Worm (Caenorhabditis elegans) whole organism, L1 larva: ENCODE measurements around the gene Y34B4A.10.

ENCODE experiments used
- C16A3.4 ChIP-seq: fragments of 150-350 bp; optimal IDR thresholded peaks from 2 replicates; lab custom pipeline; 2014; ENCODE audit warnings: missing biosample characterization, missing genetic modification characterization
- C34B4.2 ChIP-seq: sonication (generic microtip); optimal IDR thresholded peaks from 2 replicates; lab custom pipeline; 2017; ENCODE audit warnings: mild to moderate bottlenecking, missing genetic modification characterization, missing compliant biosample characterization
- aly-2 ChIP-seq: fragments of 150-350 bp; optimal IDR thresholded peaks from 2 replicates; lab custom pipeline; 2014; ENCODE audit warnings: missing biosample characterization, missing genetic modification characterization
- blmp-1 ChIP-seq: fragments of 150-350 bp; optimal IDR thresholded peaks from 2 replicates; lab custom pipeline; 2014; ENCODE audit warnings: missing biosample characterization, missing genetic modification characterization
- ceh-82 ChIP-seq, 3 experiments: fragments of 150-350 bp in 1 of 3; sonication (generic microtip) in 2 of 3; optimal IDR thresholded peaks; 2 replicates each; lab custom pipeline; 2014 to 2017; ENCODE audit warnings: missing biosample characterization in 3 of 3, missing genetic modification characterization in 3 of 3
- efl-1 ChIP-seq, 4 experiments: fragments of 150-350 bp; optimal IDR thresholded peaks in 3 of 4; peaks in 1 of 4; 1 replicate in 1 of 4; 2 replicates in 3 of 4; lab custom pipeline; 2014; ENCODE audit warnings: missing biosample characterization in 2 of 4, missing genetic modification characterization in 2 of 4, missing genetic modification reagents in 2 of 4
- fkh-10 ChIP-seq: sonication (generic microtip); optimal IDR thresholded peaks from 2 replicates; lab custom pipeline; 2017; ENCODE audit warnings: missing biosample characterization, missing genetic modification reagents, missing genetic modification characterization
- fkh-8 ChIP-seq: sonication (generic microtip); optimal IDR thresholded peaks from 2 replicates; lab custom pipeline; 2016; ENCODE audit warnings: mild to moderate bottlenecking, missing genetic modification characterization, missing compliant biosample characterization
- fos-1 ChIP-seq: fragments of 150-350 bp; optimal IDR thresholded peaks from 2 replicates; lab custom pipeline; 2014; ENCODE audit warnings: missing biosample characterization, missing genetic modification characterization
- grh-1 ChIP-seq: fragments of 200-800 bp; sonication (Bioruptor generic); IDR thresholded peaks from 2 replicates; pipeline ENCODE4 v1.3.6; 2022; ENCODE audit warnings: missing genetic modification reagents, missing genetic modification characterization, missing compliant biosample characterization
- hlh-4 ChIP-seq: sonication (generic microtip); optimal IDR thresholded peaks from 2 replicates; lab custom pipeline; 2016; ENCODE audit warnings: mild to moderate bottlenecking, missing genetic modification characterization, missing compliant biosample characterization
- irx-1 ChIP-seq: sonication (generic microtip); optimal IDR thresholded peaks from 2 replicates; lab custom pipeline; 2016; ENCODE audit warnings: missing genetic modification characterization, missing compliant biosample characterization
- isw-1 ChIP-seq: fragments of 200-800 bp; sonication (Bioruptor generic); IDR thresholded peaks from 2 replicates; pipeline ENCODE4 v1.3.6; 2022; ENCODE audit warnings: missing genetic modification characterization, missing compliant biosample characterization
- lin-14 ChIP-seq: fragments of 200-800 bp; sonication (Bioruptor generic); optimal IDR thresholded peaks from 2 replicates; lab custom pipeline; 2018; ENCODE audit warnings: mild to moderate bottlenecking, missing genetic modification characterization, moderate library complexity, missing compliant biosample characterization
- lin-35 ChIP-seq, 2 experiments: fragments of 150-350 bp; optimal IDR thresholded peaks; 2 replicates each; lab custom pipeline; 2014; ENCODE audit warnings: missing biosample characterization in 2 of 2, missing genetic modification characterization in 2 of 2, missing genetic modification reagents in 2 of 2
- lsy-2 ChIP-seq, 2 experiments: fragments of 150-350 bp; optimal IDR thresholded peaks; 2 replicates each; lab custom pipeline; 2014; ENCODE audit warnings: missing biosample characterization in 2 of 2, missing genetic modification characterization in 2 of 2
- mab-9 ChIP-seq: fragments of 200-800 bp; sonication (Bioruptor generic); IDR thresholded peaks from 2 replicates; pipeline ENCODE4 v1.3.6; 2022; ENCODE audit warnings: missing genetic modification reagents, missing genetic modification characterization, missing compliant biosample characterization
- nhr-11 ChIP-seq: fragments of 150-350 bp; optimal IDR thresholded peaks from 2 replicates; lab custom pipeline; 2014; ENCODE audit warnings: missing biosample characterization, missing genetic modification characterization
- nhr-19 ChIP-seq: fragments of 200-800 bp; sonication (Bioruptor generic); conservative IDR thresholded peaks from 2 replicates; pipeline ENCODE4 v1.3.6; 2022; ENCODE audit warnings: missing genetic modification characterization, missing compliant biosample characterization
- nhr-20 ChIP-seq: sonication (generic microtip); optimal IDR thresholded peaks from 2 replicates; lab custom pipeline; 2016; ENCODE audit warnings: mild to moderate bottlenecking, missing genetic modification characterization, missing compliant biosample characterization
- nhr-71 ChIP-seq: sonication (generic microtip); optimal IDR thresholded peaks from 2 replicates; lab custom pipeline; 2016; ENCODE audit warnings: mild to moderate bottlenecking, missing genetic modification characterization, moderate library complexity, missing compliant biosample characterization
- nhr-76 ChIP-seq: sonication (generic microtip); optimal IDR thresholded peaks from 2 replicates; lab custom pipeline; 2017; ENCODE audit warnings: missing biosample characterization, missing genetic modification characterization
- nhr-77 ChIP-seq: fragments of 150-350 bp; optimal IDR thresholded peaks from 2 replicates; lab custom pipeline; 2014; ENCODE audit warnings: missing biosample characterization, missing genetic modification characterization
- nhr-84 ChIP-seq: sonication (generic microtip); optimal IDR thresholded peaks from 2 replicates; lab custom pipeline; 2017; ENCODE audit warnings: missing biosample characterization, missing genetic modification characterization
- nhr-85 ChIP-seq: sonication (generic microtip); peaks from one replicate; lab custom pipeline; 2016; ENCODE audit warnings: missing genetic modification characterization, inconsistent platforms, missing compliant biosample characterization
- nhr-90 ChIP-seq: sonication (generic microtip); optimal IDR thresholded peaks from 2 replicates; lab custom pipeline; 2016; ENCODE audit warnings: mild to moderate bottlenecking, missing genetic modification characterization, missing compliant biosample characterization; ENCODE audit not compliant: poor library complexity
- pqm-1 ChIP-seq: sonication (generic microtip); optimal IDR thresholded peaks from 3 replicates; lab custom pipeline; 2017; ENCODE audit warnings: missing biosample characterization, missing genetic modification characterization
- rnt-1 ChIP-seq: sonication (generic microtip); optimal IDR thresholded peaks from 2 replicates; lab custom pipeline; 2016; ENCODE audit warnings: mild to moderate bottlenecking, missing genetic modification characterization, moderate library complexity, missing compliant biosample characterization
- skn-1 ChIP-seq: fragments of 150-350 bp; optimal IDR thresholded peaks from 2 replicates; lab custom pipeline; 2014; ENCODE audit warnings: missing biosample characterization, missing genetic modification characterization
- sup-37 ChIP-seq: fragments of 200-800 bp; sonication (Bioruptor generic); optimal IDR thresholded peaks from 2 replicates; lab custom pipeline; 2018; ENCODE audit warnings: mild to moderate bottlenecking, missing genetic modification characterization, missing compliant biosample characterization
- swsn-7 ChIP-seq: sonication (generic microtip); optimal IDR thresholded peaks from 2 replicates; lab custom pipeline; 2016; ENCODE audit warnings: missing genetic modification characterization, missing compliant biosample characterization
- tbx-2 ChIP-seq: sonication (generic microtip); optimal IDR thresholded peaks from 2 replicates; lab custom pipeline; 2016; ENCODE audit warnings: missing genetic modification characterization, missing compliant biosample characterization
- unc-62 ChIP-seq: fragments of 150-350 bp; optimal IDR thresholded peaks from 2 replicates; lab custom pipeline; 2014; ENCODE audit warnings: missing biosample characterization, missing genetic modification reagents, missing genetic modification characterization
- unc-86 ChIP-seq: sonication (generic microtip); optimal IDR thresholded peaks from 2 replicates; lab custom pipeline; 2016; ENCODE audit warnings: missing genetic modification characterization, missing compliant biosample characterization
- vab-15 ChIP-seq: sonication (generic microtip); optimal IDR thresholded peaks from 2 replicates; lab custom pipeline; 2017; ENCODE audit warnings: missing genotype, mild to moderate bottlenecking, missing genetic modification characterization, missing compliant biosample characterization
- zag-1 ChIP-seq: fragments of 150-350 bp; optimal IDR thresholded peaks from 2 replicates; lab custom pipeline; 2014; ENCODE audit warnings: missing biosample characterization, missing genetic modification characterization
- zip-4 ChIP-seq: fragments of 200-800 bp; sonication (Bioruptor generic); optimal IDR thresholded peaks from 2 replicates; lab custom pipeline; 2018; ENCODE audit warnings: mild to moderate bottlenecking, missing genetic modification characterization, moderate library complexity, missing compliant biosample characterization
- ztf-4 ChIP-seq: fragments of 150-350 bp; optimal IDR thresholded peaks from 2 replicates; lab custom pipeline; 2014; ENCODE audit warnings: missing biosample characterization, missing genetic modification characterization

Y34B4A.10 gene

DNA sequence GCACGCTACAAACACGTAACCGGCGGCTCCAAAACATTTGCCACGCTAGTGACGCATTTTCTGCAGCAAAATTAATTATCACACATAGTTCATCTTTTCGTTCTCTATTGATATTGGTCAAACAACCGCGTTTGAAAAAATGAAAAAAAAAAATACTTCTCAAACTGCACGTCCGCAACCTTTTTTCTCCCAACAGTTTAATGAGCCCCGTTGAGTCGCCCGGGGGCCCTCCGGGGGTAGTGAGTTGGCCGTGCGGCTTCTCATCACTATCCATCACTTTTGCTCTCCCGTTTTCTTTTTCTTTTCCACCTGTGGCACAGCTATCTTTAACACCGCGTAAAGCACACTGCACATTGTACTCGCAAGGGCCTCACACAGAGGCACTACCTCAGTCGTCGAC lies 40.3 kb upstream of the Y34B4A.10 start (continued):
- no peak for TF ChIP-seq unc-62 (GFP tag; lab: Kevin White, UChicago)
- TF ChIP-seq nhr-20: peak; percentile 18
- TF ChIP-seq nhr-19 (GFP tag; lab: Robert Waterston, UW): peak; percentile 59; the same call in 1 of the 2 replicates
- no peak for TF ChIP-seq pqm-1 (tag; lab: Kevin White, UChicago)
- TF ChIP-seq tbx-2 (tag; lab: Kevin White, UChicago): peak; percentile 16
- TF ChIP-seq ztf-4 (tag; lab: Kevin White, UChicago): no peak
- no peak for TF ChIP-seq irx-1 (tag; lab: Kevin White, UChicago)
- TF ChIP-seq nhr-84 (tag; lab: Kevin White, UChicago): no peak
- no peak for TF ChIP-seq hlh-4
- TF ChIP-seq swsn-7 (tag; lab: Kevin White, UChicago): peak; percentile 31
- TF ChIP-seq sup-37 (GFP tag; lab: Kevin White, UChicago): no peak
- TF ChIP-seq aly-2: no peak
- TF ChIP-seq zip-4: no peak
- no peak for TF ChIP-seq nhr-76
- no peak for TF ChIP-seq nhr-11 (tag; lab: Kevin White, UChicago)
- TF ChIP-seq efl-1 (optimal IDR thresholded peaks at IDR 0.05; lab: Kevin White, UChicago): no peak
- TF ChIP-seq efl-1 (GFP tag; optimal IDR thresholded peaks at IDR 0.05 in 1 of 2; lab: Kevin White, UChicago): no peak
- no peak for TF ChIP-seq vab-15 (tag; lab: Kevin White, UChicago)
- no peak for TF ChIP-seq mab-9 (GFP tag; lab: Robert Waterston, UW)
- no peak for TF ChIP-seq C16A3.4 (tag; lab: Kevin White, UChicago)

DNA sequence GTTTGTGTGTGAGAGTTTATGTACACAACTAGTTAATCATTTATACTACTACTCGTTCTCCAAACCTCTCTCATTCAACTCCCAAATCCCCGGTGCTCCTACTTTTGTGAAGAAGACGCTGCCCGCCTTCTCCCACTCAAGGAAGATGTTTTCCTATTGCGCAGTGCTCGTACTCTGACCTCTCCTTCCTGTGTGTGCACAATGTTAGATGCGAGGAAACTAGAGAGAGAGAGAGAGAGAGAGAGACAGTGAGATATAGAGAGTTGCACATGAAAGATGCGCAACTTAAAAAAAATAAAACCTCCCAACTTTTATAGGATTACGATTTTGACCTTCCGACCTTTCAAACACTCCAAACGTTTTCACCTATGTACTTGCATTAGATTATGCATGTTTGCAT lies 39.2 kb upstream of the Y34B4A.10 start:
- peak; percentile 7 to 36 (median 29) for TF ChIP-seq ceh-82 (tag; optimal IDR thresholded peaks at IDR 0.05; lab: Kevin White, UChicago)
- peak; percentile 53 for TF ChIP-seq tbx-2 (tag; lab: Kevin White, UChicago)
- TF ChIP-seq lin-35 (GFP tag; optimal IDR thresholded peaks at IDR 0.05; lab: Kevin White, UChicago): peak in 1 of 2 experiments; percentile 0
- peak; percentile 87 for TF ChIP-seq lin-14
- peak; percentile 80 for TF ChIP-seq fkh-10 (GFP tag; lab: Kevin White, UChicago)
- TF ChIP-seq C34B4.2 (tag; lab: Kevin White, UChicago): no peak
- peak; percentile 8 for TF ChIP-seq skn-1 (tag; lab: Kevin White, UChicago)
- peak; percentile 36 for TF ChIP-seq nhr-19 (GFP tag; lab: Robert Waterston, UW)
- TF ChIP-seq nhr-71 (tag; lab: Kevin White, UChicago): peak; percentile 53
- TF ChIP-seq blmp-1 (tag; lab: Kevin White, UChicago): no peak
- TF ChIP-seq isw-1: no peak
- TF ChIP-seq sup-37 (GFP tag; lab: Kevin White, UChicago): peak; percentile 12
- peak; percentile 16 to 31 for TF ChIP-seq lsy-2 (tag; optimal IDR thresholded peaks at IDR 0.05; lab: Kevin White, UChicago)
- TF ChIP-seq unc-86 (tag; lab: Kevin White, UChicago): peak; percentile 6
- peak; percentile 2 for TF ChIP-seq fkh-8 (tag; lab: Kevin White, UChicago)
- peak; percentile 34 for TF ChIP-seq rnt-1 (tag; lab: Kevin White, UChicago)
- TF ChIP-seq nhr-77: peak; percentile 17
- peak; percentile 45 for TF ChIP-seq swsn-7 (tag; lab: Kevin White, UChicago)
- TF ChIP-seq nhr-76: no peak

DNA sequence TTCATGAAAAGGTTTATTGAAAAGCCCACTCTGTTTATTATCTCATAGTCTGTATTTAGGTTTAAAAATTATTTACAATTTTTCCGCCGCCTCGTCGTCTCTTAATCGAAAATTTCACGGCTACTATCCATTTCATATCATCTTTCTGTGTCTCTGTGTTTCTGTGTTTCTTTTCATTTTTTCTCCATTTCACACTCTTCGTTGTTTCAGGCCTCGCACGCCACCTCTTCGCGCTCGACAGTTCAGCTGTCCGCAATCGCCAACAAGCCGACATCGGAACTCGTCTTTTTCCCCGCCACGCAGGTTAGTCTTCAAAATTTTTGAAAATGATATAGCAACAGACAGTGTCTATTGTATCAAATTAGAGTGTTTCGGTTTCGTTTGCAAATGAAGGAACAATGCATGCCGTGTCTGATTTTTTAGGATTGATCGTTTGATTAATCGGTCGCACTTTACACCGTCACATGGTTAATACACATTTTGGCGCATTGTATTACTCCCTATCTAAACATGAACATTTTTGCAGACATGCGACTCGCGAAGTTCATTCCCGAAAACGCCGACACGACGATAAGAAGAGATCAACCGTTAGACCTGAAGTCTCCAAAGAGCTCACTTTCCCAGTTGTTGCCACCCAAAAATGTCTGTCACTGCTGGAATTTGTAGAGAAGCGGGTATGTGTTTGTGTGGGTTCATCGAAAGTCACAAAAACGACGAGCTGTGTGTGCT lies 38.6 kb upstream of the Y34B4A.10 start:
- peak; percentile 21; the same call in 1 of the 2 replicates for TF ChIP-seq nhr-19 (GFP tag; lab: Robert Waterston, UW)
- TF ChIP-seq blmp-1 (tag; lab: Kevin White, UChicago): peak; percentile 57
- no peak for TF ChIP-seq zag-1 (tag; lab: Kevin White, UChicago)
- peak; percentile 77 for TF ChIP-seq nhr-85 (tag; lab: Kevin White, UChicago)
- peak in 1 of 2 experiments; percentile 29 for TF ChIP-seq lin-35 (GFP tag; optimal IDR thresholded peaks at IDR 0.05; lab: Kevin White, UChicago)
- peak; percentile 9 for TF ChIP-seq nhr-90 (tag; lab: Kevin White, UChicago)
- no peak for TF ChIP-seq C16A3.4 (tag; lab: Kevin White, UChicago)
- TF ChIP-seq fos-1: no peak
- TF ChIP-seq irx-1 (tag; lab: Kevin White, UChicago): no peak
- TF ChIP-seq nhr-20: peak; percentile 25
- no peak for TF ChIP-seq grh-1 (GFP tag; lab: Robert Waterston, UW)
